Fruit fly (Drosophila melanogaster): ENCODE data around the gene nej.

nej gene

dm6 chrX:9661491-9661890 is 25.4 kb downstream of the nej start:
- TF ChIP-seq CG8281 (tag; optimal IDR thresholded peaks at IDR 0.05) (peak; percentile 27), sug (tag; optimal IDR thresholded peaks at IDR 0.05) (peak; percentile 58), grn (GFP tag; optimal IDR thresholded peaks at IDR 0.05) (peak; percentile 55), vnd (GFP tag; IDR thresholded peaks at IDR 0.05; ENCODE audit: partially characterized antibody) (peak; percentile 43; the same call in 2 of the 3 replicates), salm (tag; optimal IDR thresholded peaks at IDR 0.05) (no peak), Hr51 (GFP tag; optimal IDR thresholded peaks at IDR 0.05) (no peak), zen2 (GFP tag; IDR thresholded peaks at IDR 0.05; ENCODE audit: partially characterized antibody) (no peak), Med (GFP tag) (no peak), CG4617 (GFP tag; optimal IDR thresholded peaks at IDR 0.05; ENCODE audit: borderline replicate concordance) (no peak), CG10147 (GFP tag; optimal IDR thresholded peaks at IDR 0.05) (no peak), pum (GFP tag; optimal IDR thresholded peaks at IDR 0.05) (no peak), h (optimal IDR thresholded peaks at IDR 0.05) (no peak), CG1832 (GFP tag; optimal IDR thresholded peaks at IDR 0.05) (no peak), Spps (tag; optimal IDR thresholded peaks at IDR 0.05) (no peak), az2 (GFP tag; optimal IDR thresholded peaks at IDR 0.05) (no peak), Hr78 (GFP tag; optimal IDR thresholded peaks at IDR 0.05) (no peak), Rx (GFP tag; IDR thresholded peaks at IDR 0.05) (no peak), CG2712 (tag; optimal IDR thresholded peaks at IDR 0.05) (no peak), chm (GFP tag; IDR thresholded peaks at IDR 0.05) (no peak), dmrt99B (tag; optimal IDR thresholded peaks at IDR 0.05) (no peak), CG5245 (GFP tag; optimal IDR thresholded peaks at IDR 0.05) (no peak), tin (GFP tag; optimal IDR thresholded peaks at IDR 0.05) (no peak), ash1 (GFP tag; optimal IDR thresholded peaks at IDR 0.05) (no peak), lab (GFP tag; optimal IDR thresholded peaks at IDR 0.05) (no peak), schlank (tag; optimal IDR thresholded peaks at IDR 0.05) (no peak), CG31365 (tag; optimal IDR thresholded peaks at IDR 0.05) (no peak), C15 (GFP tag; IDR thresholded peaks at IDR 0.05) (no peak), CG17385 (GFP tag; optimal IDR thresholded peaks at IDR 0.05) (no peak), Kr (GFP tag; optimal IDR thresholded peaks at IDR 0.05) (no peak)

dm6 chrX:9658865-9659339 is 28.0 kb downstream of the nej start, which contains the start of gene Ptpmeg2:
Ptpmeg2 (minus strand) TSS chrX:9659145.
- TF ChIP-seq CG12299 (tag; optimal IDR thresholded peaks at IDR 0.05) (no peak), CkIIα-i1 (GFP tag; IDR thresholded peaks at IDR 0.05) (no peak), CG17361 (GFP tag; IDR thresholded peaks at IDR 0.05) (no peak; the same call in 1 of the 3 replicates), h (optimal IDR thresholded peaks at IDR 0.05) (no peak), psq (GFP tag; optimal IDR thresholded peaks at IDR 0.05) (peak; percentile 19), CG9727 (GFP tag; optimal IDR thresholded peaks at IDR 0.05) (peak; percentile 33), nmo (GFP tag; optimal IDR thresholded peaks at IDR 0.05) (peak; percentile 71), pho (GFP tag; optimal IDR thresholded peaks at IDR 0.05) (peak; percentile 62), CG17385 (GFP tag; optimal IDR thresholded peaks at IDR 0.05) (peak; percentile 50), Meics (GFP tag; optimal IDR thresholded peaks at IDR 0.05) (peak; percentile 69), Usf (GFP tag; optimal IDR thresholded peaks at IDR 0.05) (no peak), CG14441 (GFP tag; IDR thresholded peaks at IDR 0.05) (0 out of 2 replicates have a peak, but pooled peaks have one; percentile 6), Max (GFP tag; optimal IDR thresholded peaks at IDR 0.05) (peak; percentile 30), Antp (GFP tag; optimal IDR thresholded peaks at IDR 0.05) (peak; percentile 67), CG3163 (GFP tag; optimal IDR thresholded peaks at IDR 0.05) (peak; percentile 52), CG17328 (GFP tag; IDR thresholded peaks at IDR 0.05) (0 out of 2 replicates have a peak, but pooled peaks have one; percentile 35), NFAT (GFP tag; IDR thresholded peaks at IDR 0.05) (peak; percentile 72; the same call in 1 of the 2 replicates), CG10979 (tag; optimal IDR thresholded peaks at IDR 0.05) (peak; percentile 39), CG17612 (GFP tag; IDR thresholded peaks at IDR 0.05) (no peak), Abd-B (GFP tag; optimal IDR thresholded peaks at IDR 0.05) (peak; percentile 30), CG8765 (GFP tag; IDR thresholded peaks at IDR 0.05) (no peak), E2f2 (GFP tag; IDR thresholded peaks at IDR 0.05) (peak; percentile 65), lmd (GFP tag; IDR thresholded peaks at IDR 0.05) (peak; percentile 67), CG5245 (GFP tag; optimal IDR thresholded peaks at IDR 0.05) (peak; percentile 82), CG30403 (GFP tag; optimal IDR thresholded peaks at IDR 0.05) (peak; percentile 71)

Measured in whole organism, embryonic.